Worm (Caenorhabditis elegans): ENCODE results near the gene F43C9.1.

DNA sequence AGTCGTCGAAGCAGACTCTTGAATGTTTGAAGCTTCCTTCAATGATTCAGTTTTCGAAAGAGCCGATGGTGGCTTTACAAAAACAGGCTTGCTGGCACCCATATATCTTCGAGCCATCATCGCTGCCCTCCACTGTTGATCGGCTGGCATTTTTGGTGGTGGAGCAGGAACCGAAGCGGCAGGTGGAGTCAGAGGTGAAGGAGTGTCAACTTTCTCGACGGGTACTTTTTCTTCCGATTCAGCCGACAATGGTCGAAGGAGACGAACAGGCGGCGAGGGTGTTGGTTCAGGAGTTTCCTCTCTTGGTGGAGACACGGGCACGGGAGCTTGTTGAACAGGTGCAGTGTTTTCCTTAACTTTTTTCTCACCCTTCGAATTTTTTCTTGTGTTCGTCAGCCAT, 49.2 kb downstream of the F43C9.1 start:
- TF ChIP-seq ztf-23 (GFP tag; IDR thresholded peaks at IDR 0.05) (no peak), flt-1 (GFP tag; IDR thresholded peaks at IDR 0.05) (no peak), ref-1 (GFP tag; conservative IDR thresholded peaks at IDR 0.05) (no peak), med-1 (GFP tag; optimal IDR thresholded peaks at IDR 0.05; ENCODE audit: insufficient read depth) (no peak), tab-1 (GFP tag; IDR thresholded peaks at IDR 0.05) (no peak), ztf-29 (GFP tag; IDR thresholded peaks at IDR 0.05) (no peak)
